Fruit fly (Drosophila melanogaster) whole organism, pupa: ENCODE data around the gene Mst36Fb.

ENCODE experiments used
- CG10348 ChIP-seq: fragments of 200-800 bp; sonication (Bioruptor generic); IDR thresholded peaks from 2 replicates; pipeline ENCODE4 v1.3.6; 2022; ENCODE audit warnings: missing biosample characterization, missing genetic modification characterization
- CG15710 ChIP-seq: fragments of 200-800 bp; sonication (Bioruptor generic); optimal IDR thresholded peaks from 2 replicates; lab custom pipeline; 2018; ENCODE audit warnings: missing biosample characterization, mild to moderate bottlenecking, missing genetic modification characterization, moderate library complexity
- CG17806 ChIP-seq: fragments of 200-800 bp; sonication (Bioruptor generic); optimal IDR thresholded peaks from 2 replicates; lab custom pipeline; 2018; ENCODE audit warnings: missing biosample characterization, mild to moderate bottlenecking, missing genetic modification characterization, moderate library complexity
- CG32121 ChIP-seq: fragments of 200-800 bp; sonication (Bioruptor generic); IDR thresholded peaks from 2 replicates; pipeline ENCODE4 v1.3.6; 2022; ENCODE audit warnings: missing biosample characterization, missing genetic modification characterization
- CG4496 ChIP-seq: fragments of 200-800 bp; sonication (Bioruptor generic); IDR thresholded peaks from 3 replicates; pipeline ENCODE4 v1.3.6; 2022; ENCODE audit warnings: missing biosample characterization, missing genetic modification characterization
- CG9948 ChIP-seq: fragments of 200-800 bp; sonication (Bioruptor generic); optimal IDR thresholded peaks from 2 replicates; lab custom pipeline; 2018; ENCODE audit warnings: missing biosample characterization, mild to moderate bottlenecking, missing genetic modification characterization, moderate library complexity
- D1 ChIP-seq: fragments of 200-800 bp; sonication (Bioruptor generic); optimal IDR thresholded peaks from 2 replicates; lab custom pipeline; 2018; ENCODE audit warnings: missing biosample characterization, mild to moderate bottlenecking, missing genetic modification characterization, moderate library complexity
- EcR ChIP-seq: fragments of 200-800 bp; sonication (Bioruptor generic); optimal IDR thresholded peaks from 3 replicates; lab custom pipeline; 2019; ENCODE audit warnings: missing biosample characterization, missing genetic modification characterization, mild to moderate bottlenecking, moderate library complexity, missing genetic modification reagents
- Pif1A ChIP-seq: fragments of 200-800 bp; sonication (Bioruptor generic); optimal IDR thresholded peaks from 3 replicates; lab custom pipeline; 2016; ENCODE audit warnings: missing biosample characterization, missing genetic modification characterization
- Pif1B ChIP-seq: fragments of 200-800 bp; sonication (Bioruptor generic); optimal IDR thresholded peaks from 3 replicates; lab custom pipeline; 2016; ENCODE audit warnings: missing biosample characterization, missing genetic modification characterization
- Snoo ChIP-seq: fragments of 200-800 bp; sonication (Bioruptor generic); optimal IDR thresholded peaks from 3 replicates; lab custom pipeline; 2017; ENCODE audit warnings: missing biosample characterization, mild to moderate bottlenecking, missing genetic modification characterization, inconsistent platforms
- rn ChIP-seq: fragments of 200-800 bp; sonication (Bioruptor generic); IDR thresholded peaks from 2 replicates; pipeline ENCODE4 v1.3.6; 2022; ENCODE audit warnings: missing biosample characterization, missing genetic modification characterization

dm6 chr2L:18671146-18671545, 3.7 kb downstream of the Mst36Fb start, which contains the start of gene CG43338:
- TF ChIP-seq Snoo (no peak), Pif1B (GFP tag; lab: Kevin White, UChicago) (no peak), CG9948 (tag; lab: Kevin White, UChicago) (no peak), CG10348 (GFP tag; lab: Robert Waterston, UW) (no peak), CG4496 (GFP tag; lab: Robert Waterston, UW) (no peak), CG15710 (tag; lab: Kevin White, UChicago) (no peak), CG17806 (tag; lab: Kevin White, UChicago) (no peak), D1 (tag; lab: Kevin White, UChicago) (no peak), CG32121 (GFP tag; lab: Robert Waterston, UW) (no peak), EcR (GFP tag; lab: Kevin White, UChicago) (no peak), Pif1A (GFP tag; lab: Kevin White, UChicago) (no peak), rn (no peak)
